Worm (Caenorhabditis elegans): ENCODE data around the gene frm-5.2.
"Not testable (repeated sequence)": the region's sequence is repeated elsewhere in the genome, so short reads cannot be mapped to it uniquely, and the experiment has no call there.

- not testable (repeated sequence) for TF ChIP-seq dao-5, W03F9.2 (tag; optimal IDR thresholded peaks at IDR 0.05)
These were observed 61.0 kb downstream of the frm-5.2 start, which contains the start of gene T05C7.7 for ce11 chrIV:61448-61847.
